Fruit fly (Drosophila melanogaster) whole organism, prepupa: Measurements from ENCODE around the gene Xport-A.
A peak's percentile ranks its signal among the peaks of the same experiment; 100 is the strongest.

Experiments
- CG10631 ChIP-seq: fragments of 200-800 bp; sonication (Bioruptor generic); optimal IDR thresholded peaks from 2 replicates; lab custom pipeline; 2016; ENCODE audit warnings: missing biosample characterization, missing genetic modification characterization
- CG10669 ChIP-seq: fragments of 200-800 bp; sonication (Bioruptor generic); optimal IDR thresholded peaks from 3 replicates; lab custom pipeline; 2018; ENCODE audit warnings: missing biosample characterization, mild to moderate bottlenecking, missing genetic modification characterization, moderate library complexity
- CG11762 ChIP-seq: fragments of 200-800 bp; sonication (Bioruptor generic); optimal IDR thresholded peaks from 3 replicates; lab custom pipeline; 2016; ENCODE audit warnings: missing biosample characterization, missing genetic modification characterization; ENCODE audit not compliant: insufficient read depth
- CG11902 ChIP-seq: fragments of 200-800 bp; sonication (Bioruptor generic); optimal IDR thresholded peaks from 3 replicates; lab custom pipeline; 2016; ENCODE audit warnings: missing biosample characterization, missing genetic modification characterization
- CG15336 ChIP-seq: fragments of 200-800 bp; sonication (Bioruptor generic); IDR thresholded peaks from 2 replicates; pipeline ENCODE4 v1.3.6; 2022; ENCODE audit warnings: missing biosample characterization, missing genetic modification characterization
- CG16779 ChIP-seq: fragments of 200-800 bp; sonication (Bioruptor generic); optimal IDR thresholded peaks from 3 replicates; lab custom pipeline; 2017; ENCODE audit warnings: missing biosample characterization, mild to moderate bottlenecking, missing genetic modification characterization
- CG3032 ChIP-seq: fragments of 200-800 bp; optimal IDR thresholded peaks from 2 replicates; lab custom pipeline; 2019; ENCODE audit warnings: missing biosample characterization, mild to moderate bottlenecking, missing genetic modification characterization, moderate library complexity
- CG32006 ChIP-seq: fragments of 200-800 bp; sonication (Bioruptor generic); optimal IDR thresholded peaks from 3 replicates; lab custom pipeline; 2017; ENCODE audit warnings: missing biosample characterization, mild to moderate bottlenecking, missing genetic modification characterization
- CG34406 ChIP-seq: fragments of 200-800 bp; sonication (Bioruptor generic); optimal IDR thresholded peaks from 3 replicates; lab custom pipeline; 2016; ENCODE audit warnings: missing biosample characterization, missing genetic modification characterization
- CG3919 ChIP-seq: fragments of 200-800 bp; sonication (Bioruptor generic); optimal IDR thresholded peaks from 3 replicates; lab custom pipeline; 2016; ENCODE audit warnings: missing biosample characterization, missing genetic modification characterization
- CG4318 ChIP-seq: fragments of 200-800 bp; sonication (Bioruptor generic); optimal IDR thresholded peaks from 3 replicates; lab custom pipeline; 2017; ENCODE audit warnings: missing biosample characterization, mild to moderate bottlenecking, missing genetic modification characterization
- CG6163 ChIP-seq: fragments of 200-800 bp; sonication (Bioruptor generic); IDR thresholded peaks from 3 replicates; pipeline ENCODE4 v1.3.6; 2022; ENCODE audit warnings: missing biosample characterization, missing genetic modification characterization
- CG6808 ChIP-seq: fragments of 200-800 bp; sonication (Bioruptor generic); optimal IDR thresholded peaks from 3 replicates; lab custom pipeline; 2017; ENCODE audit warnings: missing biosample characterization, missing genetic modification characterization, mild to moderate bottlenecking, moderate library complexity, missing genetic modification reagents
- CG6854 ChIP-seq: fragments of 200-800 bp; sonication (Bioruptor generic); optimal IDR thresholded peaks from 2 replicates; lab custom pipeline; 2017; ENCODE audit warnings: missing biosample characterization, mild to moderate bottlenecking, missing genetic modification characterization
- CG7368 ChIP-seq: fragments of 200-800 bp; sonication (Bioruptor generic); optimal IDR thresholded peaks from 3 replicates; lab custom pipeline; 2016; ENCODE audit warnings: missing biosample characterization, missing genetic modification characterization
- CG8119 ChIP-seq: fragments of 200-800 bp; sonication (Bioruptor generic); IDR thresholded peaks from 3 replicates; pipeline ENCODE4 v1.3.6; 2022; ENCODE audit warnings: missing biosample characterization, missing genetic modification characterization
- CG8319 ChIP-seq: fragments of 200-800 bp; sonication (Bioruptor generic); optimal IDR thresholded peaks from 3 replicates; lab custom pipeline; 2016; ENCODE audit warnings: missing biosample characterization, missing genetic modification characterization
- CG8632 ChIP-seq: fragments of 200-800 bp; sonication (Bioruptor generic); optimal IDR thresholded peaks from 3 replicates; lab custom pipeline; 2016; ENCODE audit warnings: missing biosample characterization, missing genetic modification characterization
- CG9139 ChIP-seq: fragments of 200-800 bp; sonication (Bioruptor generic); optimal IDR thresholded peaks from 3 replicates; lab custom pipeline; 2017; ENCODE audit warnings: missing biosample characterization, mild to moderate bottlenecking, missing genetic modification characterization
- Eip75B ChIP-seq: fragments of 200-800 bp; sonication (Bioruptor generic); optimal IDR thresholded peaks from 3 replicates; lab custom pipeline; 2016; ENCODE audit warnings: missing biosample characterization, missing genetic modification characterization
- Eip78C ChIP-seq: fragments of 200-800 bp; sonication (Bioruptor generic); peaks from one replicate; lab custom pipeline; 2016; ENCODE audit warnings: missing biosample characterization, missing genetic modification characterization
- Eip93F ChIP-seq: fragments of 200-800 bp; sonication (Bioruptor generic); optimal IDR thresholded peaks from 2 replicates; lab custom pipeline; 2016; ENCODE audit warnings: missing biosample characterization, mild to moderate bottlenecking, missing genetic modification characterization
- Ets21C ChIP-seq: fragments of 200-800 bp; sonication (Bioruptor generic); optimal IDR thresholded peaks from 3 replicates; lab custom pipeline; 2016; ENCODE audit warnings: missing biosample characterization, missing genetic modification characterization
- Ets96B ChIP-seq: fragments of 200-800 bp; optimal IDR thresholded peaks from 2 replicates; lab custom pipeline; 2019; ENCODE audit warnings: missing biosample characterization, mild to moderate bottlenecking, missing genetic modification characterization, moderate library complexity
- Gug ChIP-seq: fragments of 200-800 bp; sonication (Bioruptor generic); IDR thresholded peaks from 2 replicates; pipeline ENCODE4 v1.3.6; 2022; ENCODE audit warnings: missing biosample characterization, missing genetic modification characterization
- Hr38 ChIP-seq: sonication (Bioruptor generic); optimal IDR thresholded peaks from 2 replicates; lab custom pipeline; 2016; ENCODE audit warnings: missing biosample characterization, missing genetic modification characterization
- Hr4 ChIP-seq: fragments of 200-800 bp; sonication (Bioruptor generic); optimal IDR thresholded peaks from 3 replicates; lab custom pipeline; 2016; ENCODE audit warnings: missing biosample characterization, missing genetic modification characterization
- Lpt ChIP-seq: fragments of 200-800 bp; sonication (Bioruptor generic); optimal IDR thresholded peaks from 3 replicates; lab custom pipeline; 2016; ENCODE audit warnings: missing biosample characterization, missing genetic modification characterization
- Met ChIP-seq: fragments of 200-800 bp; sonication (Bioruptor generic); optimal IDR thresholded peaks from 3 replicates; lab custom pipeline; 2016; ENCODE audit warnings: missing biosample characterization, missing genetic modification characterization
- OdsH ChIP-seq: fragments of 200-800 bp; sonication (Bioruptor generic); optimal IDR thresholded peaks from 3 replicates; lab custom pipeline; 2016; ENCODE audit warnings: missing biosample characterization, missing genetic modification characterization
- Smox ChIP-seq: fragments of 200-800 bp; sonication (Bioruptor generic); optimal IDR thresholded peaks from 3 replicates; lab custom pipeline; 2016; ENCODE audit warnings: missing biosample characterization, missing genetic modification characterization
- Sox102F ChIP-seq: fragments of 200-800 bp; sonication (Bioruptor generic); optimal IDR thresholded peaks from 2 replicates; lab custom pipeline; 2016; ENCODE audit warnings: missing biosample characterization, mild to moderate bottlenecking, missing genetic modification characterization
- Sox14 ChIP-seq: fragments of 200-800 bp; sonication (Bioruptor generic); optimal IDR thresholded peaks from 3 replicates; lab custom pipeline; 2016; ENCODE audit warnings: missing biosample characterization, missing genetic modification characterization
- Sox15 ChIP-seq: fragments of 200-800 bp; sonication (Bioruptor generic); optimal IDR thresholded peaks from 3 replicates; lab custom pipeline; 2016; ENCODE audit warnings: missing biosample characterization, missing genetic modification characterization
- achi ChIP-seq: fragments of 200-800 bp; sonication (Bioruptor generic); optimal IDR thresholded peaks from 3 replicates; lab custom pipeline; 2016; ENCODE audit warnings: missing biosample characterization, missing genetic modification characterization
- acj6 ChIP-seq: fragments of 200-800 bp; sonication (Bioruptor generic); optimal IDR thresholded peaks from 3 replicates; lab custom pipeline; 2016; ENCODE audit warnings: missing biosample characterization, missing genetic modification characterization
- cyc ChIP-seq: fragments of 200-800 bp; sonication (Bioruptor generic); optimal IDR thresholded peaks from 3 replicates; lab custom pipeline; 2016; ENCODE audit warnings: missing biosample characterization, missing genetic modification characterization
- eg ChIP-seq: fragments of 200-800 bp; sonication (Bioruptor generic); IDR thresholded peaks from 3 replicates; pipeline ENCODE4 v1.3.6; 2022; ENCODE audit warnings: missing biosample characterization, missing genetic modification characterization
- esn ChIP-seq: fragments of 200-800 bp; sonication (Bioruptor generic); optimal IDR thresholded peaks from 2 replicates; lab custom pipeline; 2016; ENCODE audit warnings: missing biosample characterization, mild to moderate bottlenecking, missing genetic modification characterization, moderate library complexity
- fd59A ChIP-seq: fragments of 200-800 bp; sonication (Bioruptor generic); optimal IDR thresholded peaks from 2 replicates; lab custom pipeline; 2017; ENCODE audit warnings: missing biosample characterization, mild to moderate bottlenecking, missing genetic modification characterization, missing genetic modification reagents
- fd85E ChIP-seq: fragments of 200-800 bp; sonication (Bioruptor generic); optimal IDR thresholded peaks from 3 replicates; lab custom pipeline; 2016; ENCODE audit warnings: missing biosample characterization, missing genetic modification characterization
- lz ChIP-seq: fragments of 200-800 bp; sonication (Bioruptor generic); optimal IDR thresholded peaks from 3 replicates; lab custom pipeline; 2016; ENCODE audit warnings: missing biosample characterization, missing genetic modification characterization
- net ChIP-seq: fragments of 200-800 bp; sonication (Bioruptor generic); optimal IDR thresholded peaks from 3 replicates; lab custom pipeline; 2016; ENCODE audit warnings: missing biosample characterization, missing genetic modification characterization
- ss ChIP-seq, 2 experiments: fragments of 200-800 bp; sonication (Bioruptor generic); optimal IDR thresholded peaks; 2 replicates in 1 of 2; 3 replicates in 1 of 2; lab custom pipeline; 2017 to 2018; ENCODE audit warnings: mild to moderate bottlenecking in 2 of 2, missing biosample characterization in 2 of 2, missing genetic modification characterization in 2 of 2, moderate library complexity in 1 of 2
- svp ChIP-seq: fragments of 200-800 bp; sonication (Bioruptor generic); peaks from one replicate; lab custom pipeline; 2016; ENCODE audit warnings: missing biosample characterization, missing genetic modification characterization
- topi ChIP-seq: fragments of 200-800 bp; sonication (Bioruptor generic); optimal IDR thresholded peaks from 3 replicates; lab custom pipeline; 2016; ENCODE audit warnings: missing biosample characterization, missing genetic modification characterization
- vri ChIP-seq: fragments of 200-800 bp; sonication (Bioruptor generic); optimal IDR thresholded peaks from 3 replicates; lab custom pipeline; 2016; ENCODE audit warnings: missing biosample characterization, mild to moderate bottlenecking, missing genetic modification characterization

The Xport-A gene

DNA sequence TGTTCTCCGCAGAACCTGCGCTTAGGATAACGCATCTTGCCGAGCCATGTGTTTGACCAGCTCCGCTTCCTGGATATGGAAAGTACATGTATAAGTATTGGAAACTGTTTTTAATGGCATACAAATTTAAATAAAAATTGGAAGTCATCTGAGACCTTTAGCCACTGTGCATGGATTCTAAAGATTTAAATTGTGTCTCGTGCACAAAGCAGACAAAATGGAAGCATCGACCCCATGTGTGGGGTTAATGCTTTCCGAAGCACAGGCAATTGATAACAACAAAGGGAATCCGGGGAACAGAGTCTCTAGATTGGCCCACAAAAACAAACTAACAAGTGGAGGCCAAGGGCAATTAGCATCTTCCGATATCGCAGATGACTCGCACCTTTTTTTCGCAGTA lies 13.5 kb downstream of the Xport-A start:
- no peak for TF ChIP-seq CG6163 (GFP tag; lab: Robert Waterston, UW)
- no peak for TF ChIP-seq Smox (GFP tag; lab: Kevin White, UChicago)
- no peak for TF ChIP-seq Eip78C (GFP tag; lab: Kevin White, UChicago)
- no peak for TF ChIP-seq CG3032 (tag; lab: Kevin White, UChicago)
- TF ChIP-seq svp, result peak; percentile 94
- TF ChIP-seq Sox102F (GFP tag; lab: Kevin White, UChicago), result no peak

DNA sequence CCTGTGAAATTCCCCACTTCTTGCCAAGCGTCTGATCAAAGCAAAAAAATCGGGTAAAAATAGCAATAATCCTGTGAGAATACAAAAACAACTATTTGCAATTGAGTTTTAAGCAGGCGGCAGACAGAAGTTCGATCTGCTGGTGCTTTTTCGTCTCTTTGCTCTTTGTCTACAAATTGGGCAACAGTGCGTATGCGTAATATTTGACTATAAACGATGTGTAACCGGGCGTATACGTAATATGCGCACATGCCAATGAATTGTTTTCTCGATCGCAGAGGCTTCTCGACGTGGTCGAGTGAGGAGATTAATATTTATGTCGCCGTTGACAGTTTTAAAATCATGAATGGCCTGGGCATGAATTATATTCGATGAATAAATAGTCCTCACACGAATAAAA lies 19.9 kb downstream of the Xport-A start:
- TF ChIP-seq OdsH (GFP tag; lab: Kevin White, UChicago), result no peak
- TF ChIP-seq cyc (GFP tag; lab: Kevin White, UChicago), result no peak
- TF ChIP-seq CG10669 (GFP tag; lab: Kevin White, UChicago), result no peak
- TF ChIP-seq fd85E (GFP tag; lab: Kevin White, UChicago), result no peak
- TF ChIP-seq acj6 (GFP tag; lab: Kevin White, UChicago), result no peak
- TF ChIP-seq Smox (GFP tag; lab: Kevin White, UChicago), result no peak
- TF ChIP-seq net (GFP tag; lab: Kevin White, UChicago), result no peak
- no peak for TF ChIP-seq CG11762
- no peak for TF ChIP-seq CG16779 (tag; lab: Kevin White, UChicago)
- no peak for TF ChIP-seq CG8319 (GFP tag; lab: Kevin White, UChicago)
- TF ChIP-seq CG8119 (GFP tag; lab: Robert Waterston, UW), result no peak
- no peak for TF ChIP-seq esn
- TF ChIP-seq Sox14 (GFP tag; lab: Kevin White, UChicago), result no peak
- TF ChIP-seq CG6808, result no peak
- TF ChIP-seq Eip75B (GFP tag; lab: Kevin White, UChicago), result no peak
- TF ChIP-seq fd59A (GFP tag; lab: Kevin White, UChicago), result no peak
- no peak for TF ChIP-seq Hr4 (GFP tag; lab: Kevin White, UChicago)

DNA sequence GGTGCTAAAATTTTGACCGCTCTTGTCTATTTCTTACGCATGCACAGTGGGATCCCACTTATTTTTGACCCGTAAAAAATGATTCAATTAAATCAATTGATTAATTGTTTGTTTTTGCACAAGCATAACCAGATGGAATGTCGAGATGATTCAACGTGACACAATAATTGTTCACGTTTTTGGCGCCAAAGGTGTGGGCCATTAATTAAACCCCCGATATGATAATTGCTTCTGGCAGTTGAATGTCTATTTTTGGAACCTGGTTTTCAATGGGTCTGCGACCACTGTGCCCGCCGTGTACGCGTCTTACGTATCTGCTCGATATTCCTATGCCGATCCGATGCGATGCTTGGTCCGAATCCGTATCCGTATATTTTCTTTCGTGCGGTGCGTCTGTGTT lies 23.2 kb downstream of the Xport-A start:
- TF ChIP-seq Hr38, result no peak
- TF ChIP-seq CG10631, result peak; percentile 43
- no peak for TF ChIP-seq esn
- peak; percentile 16 for TF ChIP-seq CG10669 (GFP tag; lab: Kevin White, UChicago)
- no peak for TF ChIP-seq Eip93F
- no peak for TF ChIP-seq CG6808
- TF ChIP-seq achi (GFP tag; lab: Kevin White, UChicago), result peak; percentile 32
- peak; percentile 38 for TF ChIP-seq CG3919
- peak; percentile 6 for TF ChIP-seq CG11902
- TF ChIP-seq CG15336 (GFP tag; lab: Robert Waterston, UW), result peak; percentile 72
- TF ChIP-seq Ets96B (tag; lab: Kevin White, UChicago), result no peak
- no peak for TF ChIP-seq ss (GFP tag; optimal IDR thresholded peaks at IDR 0.05; lab: Kevin White, UChicago)
- peak; percentile 26 for TF ChIP-seq lz
- no peak for TF ChIP-seq CG7368
- peak; percentile 19 for TF ChIP-seq acj6 (GFP tag; lab: Kevin White, UChicago)
- no peak for TF ChIP-seq CG9139 (GFP tag; lab: Kevin White, UChicago)
- TF ChIP-seq CG6854 (GFP tag; lab: Kevin White, UChicago), result no peak
- TF ChIP-seq vri, result no peak
- peak; percentile 56 for TF ChIP-seq CG6163 (GFP tag; lab: Robert Waterston, UW)
- TF ChIP-seq Gug, result no peak
- peak; percentile 33 for TF ChIP-seq cyc (GFP tag; lab: Kevin White, UChicago)
- TF ChIP-seq Lpt (GFP tag; lab: Kevin White, UChicago), result no peak
- TF ChIP-seq topi (GFP tag; lab: Kevin White, UChicago), result no peak
- peak; percentile 76 for TF ChIP-seq svp
- peak; percentile 21 for TF ChIP-seq OdsH (GFP tag; lab: Kevin White, UChicago)
- TF ChIP-seq CG8119 (GFP tag; lab: Robert Waterston, UW), result peak; percentile 58
- peak; percentile 37 for TF ChIP-seq Sox14 (GFP tag; lab: Kevin White, UChicago)
- TF ChIP-seq CG34406 (GFP tag; lab: Kevin White, UChicago), result no peak
- peak; percentile 66; the same call in 2 of the 3 replicates for TF ChIP-seq eg (GFP tag; lab: Robert Waterston, UW)
- no peak for TF ChIP-seq fd85E (GFP tag; lab: Kevin White, UChicago)
- peak; percentile 48 for TF ChIP-seq CG32006 (GFP tag; lab: Kevin White, UChicago)
- TF ChIP-seq Met (GFP tag; lab: Kevin White, UChicago), result peak; percentile 34
- peak; percentile 50 for TF ChIP-seq Hr4 (GFP tag; lab: Kevin White, UChicago)
- no peak for TF ChIP-seq CG4318
- no peak for TF ChIP-seq CG8632 (GFP tag; lab: Kevin White, UChicago)
- no peak for TF ChIP-seq Sox15 (GFP tag; lab: Kevin White, UChicago)
- TF ChIP-seq Ets21C, result no peak
- no peak for TF ChIP-seq CG16779 (tag; lab: Kevin White, UChicago)
